Worm (Caenorhabditis elegans): ENCODE data around the gene EGAP4.1.

DNA sequence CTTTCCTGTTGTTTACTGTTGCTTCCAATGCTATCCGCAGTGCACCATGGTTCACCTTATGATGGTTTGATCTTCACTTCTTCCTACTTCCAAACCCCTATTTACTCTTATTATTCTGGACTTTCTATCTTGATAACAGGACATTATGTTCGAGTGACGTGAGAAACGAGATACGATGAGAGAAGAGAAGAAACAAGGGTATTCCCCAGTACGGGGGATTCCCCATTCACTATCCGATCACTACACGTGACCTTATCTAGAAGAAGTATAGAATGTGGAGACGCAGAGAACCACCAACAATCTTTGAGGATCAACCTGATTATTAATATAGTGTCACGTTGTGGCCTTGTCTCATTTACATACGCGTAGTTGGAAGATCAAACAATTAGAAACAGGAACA lies 25.3 kb upstream of the EGAP4.1 start:
- TF ChIP-seq flt-1 (GFP tag; IDR thresholded peaks at IDR 0.05) (no peak), T22C8.4 (GFP tag; IDR thresholded peaks at IDR 0.05) (no peak), ztf-29 (GFP tag; IDR thresholded peaks at IDR 0.05) (no peak), tab-1 (GFP tag; IDR thresholded peaks at IDR 0.05) (no peak), ztf-23 (GFP tag; IDR thresholded peaks at IDR 0.05) (no peak), med-1 (GFP tag; optimal IDR thresholded peaks at IDR 0.05; ENCODE audit: insufficient read depth) (no peak), klf-2 (GFP tag; conservative IDR thresholded peaks at IDR 0.05) (no peak)
